Worm (Caenorhabditis elegans) whole organism, early embryonic: ENCODE data around the gene F53E4.1.
"Not testable (repeated sequence)": the region's sequence is repeated elsewhere in the genome, so short reads cannot be mapped to it uniquely, and the experiment has no call there.

Source experiments
- B0310.2 ChIP-seq: sonication (generic microtip); optimal IDR thresholded peaks from 2 replicates; lab custom pipeline; 2016; ENCODE audit warnings: mild to moderate bottlenecking, missing genetic modification characterization, missing compliant biosample characterization
- F13C5.2 ChIP-seq: sonication (generic microtip); optimal IDR thresholded peaks from 2 replicates; lab custom pipeline; 2017; ENCODE audit warnings: mild to moderate bottlenecking, missing genetic modification characterization, inconsistent platforms, missing compliant biosample characterization
- aly-1 ChIP-seq: sonication (generic microtip); optimal IDR thresholded peaks from 2 replicates; lab custom pipeline; 2016; ENCODE audit warnings: missing genetic modification characterization, missing compliant biosample characterization
- ama-1 ChIP-seq: fragments of 150-350 bp; optimal IDR thresholded peaks from 2 replicates; lab custom pipeline; 2014
- ceh-13 ChIP-seq: fragments of 200-800 bp; sonication (Bioruptor generic); optimal IDR thresholded peaks from 2 replicates; lab custom pipeline; 2018; ENCODE audit warnings: mild to moderate bottlenecking, missing genetic modification characterization, missing compliant biosample characterization
- ceh-36 ChIP-seq: sonication (generic microtip); optimal IDR thresholded peaks from 2 replicates; lab custom pipeline; 2016; ENCODE audit warnings: missing genetic modification characterization, inconsistent platforms, missing compliant biosample characterization
- ets-7 ChIP-seq: sonication (generic microtip); optimal IDR thresholded peaks from 2 replicates; lab custom pipeline; 2016; ENCODE audit warnings: missing genotype, missing genetic modification characterization, missing compliant biosample characterization
- flt-1 ChIP-seq: fragments of 200-800 bp; sonication (Bioruptor generic); IDR thresholded peaks from 2 replicates; pipeline ENCODE4 v1.3.6; 2022; ENCODE audit warnings: missing genetic modification characterization, missing compliant biosample characterization
- hmbx-1 ChIP-seq: sonication (generic microtip); optimal IDR thresholded peaks from 2 replicates; lab custom pipeline; 2016; ENCODE audit warnings: mild to moderate bottlenecking, missing genetic modification characterization, missing compliant biosample characterization
- hmg-4 ChIP-seq: fragments of 200-800 bp; sonication (Bioruptor generic); optimal IDR thresholded peaks from 2 replicates; lab custom pipeline; 2018; ENCODE audit warnings: mild to moderate bottlenecking, missing genetic modification characterization, missing compliant biosample characterization
- hnd-1 ChIP-seq: sonication (generic microtip); optimal IDR thresholded peaks from 2 replicates; lab custom pipeline; 2016; ENCODE audit warnings: missing genetic modification characterization, missing compliant biosample characterization
- pes-1 ChIP-seq: fragments of 200-800 bp; sonication (Bioruptor generic); IDR thresholded peaks from 2 replicates; pipeline ENCODE4 v1.3.6; 2022; ENCODE audit warnings: missing genetic modification reagents, missing genetic modification characterization, missing compliant biosample characterization
- scrt-1 ChIP-seq: fragments of 200-800 bp; sonication (Bioruptor generic); IDR thresholded peaks from 2 replicates; pipeline ENCODE4 v1.3.6; 2022; ENCODE audit warnings: missing genetic modification characterization, missing compliant biosample characterization
- sea-1 ChIP-seq: fragments of 200-800 bp; sonication (Bioruptor generic); conservative IDR thresholded peaks from 2 replicates; pipeline ENCODE4 v1.3.6; 2022; ENCODE audit warnings: missing genetic modification characterization, missing compliant biosample characterization
- tbx-11 ChIP-seq: fragments of 200-800 bp; sonication (Bioruptor generic); IDR thresholded peaks from 2 replicates; pipeline ENCODE4 v1.3.6; 2022; ENCODE audit warnings: missing genetic modification characterization, missing compliant biosample characterization
- tbx-37 ChIP-seq: fragments of 200-800 bp; sonication (Bioruptor generic); conservative IDR thresholded peaks from 2 replicates; pipeline ENCODE4 v1.3.6; 2022; ENCODE audit warnings: missing genetic modification reagents, missing genetic modification characterization, missing compliant biosample characterization
- tra-4 ChIP-seq: sonication (generic microtip); optimal IDR thresholded peaks from 2 replicates; lab custom pipeline; 2017; ENCODE audit warnings: missing genetic modification characterization, missing compliant biosample characterization

F53E4.1 gene

DNA sequence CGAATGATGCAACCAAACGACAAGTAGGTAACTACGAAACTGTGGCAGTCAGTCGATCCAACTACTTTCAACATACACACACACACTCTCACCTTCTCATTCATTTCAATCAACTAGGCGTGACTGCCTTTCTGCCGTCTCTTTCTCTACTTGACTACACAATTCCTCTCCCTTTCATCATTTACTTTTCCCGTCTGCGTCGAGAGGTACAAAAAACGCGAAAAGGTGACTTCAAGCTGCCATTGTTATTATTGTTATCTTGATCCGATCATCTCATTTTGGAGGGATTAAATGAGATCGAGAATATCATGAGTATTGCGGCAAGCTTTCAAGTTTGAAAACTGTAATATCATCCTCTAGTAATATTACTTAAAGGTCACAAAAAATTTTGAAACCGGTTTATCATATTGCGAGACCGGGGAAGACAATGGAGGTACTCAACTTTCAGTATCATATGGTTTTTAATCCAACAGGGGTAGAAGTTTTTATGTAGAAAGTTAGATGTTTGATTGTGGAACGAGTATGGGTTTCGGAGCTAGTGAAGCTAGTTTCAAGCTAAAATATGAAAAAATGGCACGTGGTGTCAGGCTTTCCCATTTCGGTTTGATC lies 3.9 kb downstream of the F53E4.1 start:
- TF ChIP-seq sea-1 (GFP tag; lab: Robert Waterston, UW): no peak
- no peak for TF ChIP-seq flt-1 (GFP tag; lab: Robert Waterston, UW)
- TF ChIP-seq F13C5.2: no peak
- TF ChIP-seq ceh-36: peak; percentile 3
- no peak for TF ChIP-seq aly-1 (tag; lab: Kevin White, UChicago)

ce11 chrV:15661580-15661979 lies 6.5 kb downstream of the F53E4.1 start:
- TF ChIP-seq flt-1 (GFP tag; lab: Robert Waterston, UW) (no peak), ets-7 (tag; lab: Kevin White, UChicago) (no peak), ama-1 (no peak)

DNA sequence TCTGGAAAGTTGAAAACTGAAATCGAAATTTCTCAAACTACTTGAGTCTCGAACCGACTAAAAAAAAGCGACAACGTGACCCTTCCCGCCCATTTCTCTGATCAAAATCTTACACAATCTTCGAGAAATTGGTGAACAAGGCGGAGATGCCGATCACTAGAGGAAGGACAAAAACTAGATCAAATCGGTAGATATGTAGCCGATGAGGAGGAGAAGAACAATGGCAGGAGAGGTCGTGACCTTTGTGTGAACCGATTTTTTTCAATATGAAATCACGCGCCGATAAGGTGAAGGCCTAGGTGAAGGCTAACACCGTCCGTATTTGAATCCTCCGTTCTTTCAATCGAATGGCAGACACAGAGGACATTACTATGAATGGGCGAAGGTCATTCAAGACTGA lies 7.1 kb downstream of the F53E4.1 start:
- TF ChIP-seq aly-1 (tag; lab: Kevin White, UChicago): no peak

DNA sequence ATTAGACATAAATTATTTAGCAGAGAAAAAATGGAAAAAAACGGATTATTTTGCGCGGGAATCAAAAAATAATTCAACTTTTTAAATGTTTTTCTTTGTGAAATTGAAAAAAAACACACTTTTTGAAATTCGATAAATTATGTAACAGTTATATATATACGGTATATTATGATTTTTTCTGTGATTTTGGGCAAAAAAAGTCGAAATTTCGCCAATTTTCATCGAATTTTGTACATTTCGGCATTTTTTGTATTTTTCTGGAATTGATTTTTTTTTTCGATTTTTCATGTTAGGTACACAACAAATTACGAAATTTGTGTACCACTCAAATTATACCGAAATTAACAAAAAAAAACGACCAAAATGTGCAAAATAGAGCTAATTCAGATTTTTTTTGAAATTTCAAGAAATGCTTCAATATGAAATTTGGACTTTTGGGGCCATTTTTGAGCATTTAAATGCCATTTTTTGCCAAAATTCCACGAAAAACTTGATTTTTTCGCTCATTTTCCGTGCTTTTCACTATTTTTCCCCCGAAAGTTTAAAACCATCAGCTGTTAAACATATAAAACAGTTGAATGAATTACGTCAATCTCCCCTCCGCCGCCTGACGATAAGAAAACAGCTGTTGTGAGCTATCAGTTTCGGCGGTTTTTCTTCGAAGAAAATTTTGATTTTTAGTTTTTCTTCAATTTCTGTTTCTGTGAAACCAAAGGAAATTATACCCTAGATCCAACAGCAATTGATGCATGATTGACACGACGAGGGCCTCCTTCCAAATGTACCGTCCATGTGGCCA lies 9.6 kb downstream of the F53E4.1 start:
- TF ChIP-seq aly-1 (tag; lab: Kevin White, UChicago) (no peak), tra-4 (tag; lab: Kevin White, UChicago) (no peak), flt-1 (GFP tag; lab: Robert Waterston, UW) (no peak), tbx-37 (GFP tag; lab: Robert Waterston, UW) (no peak), hnd-1 (tag; lab: Kevin White, UChicago) (no peak), sea-1 (GFP tag; lab: Robert Waterston, UW) (no peak), ets-7 (tag; lab: Kevin White, UChicago) (no peak), ceh-13 (no peak), scrt-1 (GFP tag; lab: Robert Waterston, UW) (no peak), ceh-36 (no peak), hmg-4 (GFP tag; lab: Kevin White, UChicago) (no peak), ama-1 (no peak), hmbx-1 (tag; lab: Kevin White, UChicago) (no peak), pes-1 (no peak), F13C5.2 (no peak)

DNA sequence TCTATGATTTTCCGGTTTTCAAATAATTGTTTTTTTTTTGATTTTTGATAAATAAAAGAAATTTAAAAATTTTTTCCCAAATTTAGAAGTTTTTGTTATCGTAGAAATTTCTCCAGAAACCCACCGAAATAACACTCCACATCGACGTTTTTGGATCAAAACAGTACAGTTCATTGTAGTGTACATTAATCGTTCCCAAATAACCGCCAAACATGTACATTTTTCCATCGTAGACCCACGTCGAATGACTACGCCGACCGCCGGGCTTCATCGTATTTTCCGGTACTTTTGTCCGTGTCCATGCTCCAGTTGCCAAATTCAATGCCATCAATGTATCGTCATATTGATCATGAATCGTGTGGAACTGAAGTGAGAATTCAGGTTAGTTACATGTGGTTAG lies 14.0 kb downstream of the F53E4.1 start, which contains the start of gene F53E4.2:
F53E4.2 (plus strand) TSS at position 301 of the 400 bp plus-strand sequence.
- TF ChIP-seq flt-1 (GFP tag; lab: Robert Waterston, UW) (no peak), F13C5.2 (no peak), tbx-11 (GFP tag; lab: Robert Waterston, UW) (no peak), hnd-1 (tag; lab: Kevin White, UChicago) (no peak), hmbx-1 (tag; lab: Kevin White, UChicago) (no peak), B0310.2 (tag; lab: Kevin White, UChicago) (no peak), sea-1 (GFP tag; lab: Robert Waterston, UW) (no peak), scrt-1 (GFP tag; lab: Robert Waterston, UW) (no peak), pes-1 (no peak), ceh-36 (no peak), ama-1 (no peak), tra-4 (tag; lab: Kevin White, UChicago) (no peak), tbx-37 (GFP tag; lab: Robert Waterston, UW) (no peak), hmg-4 (GFP tag; lab: Kevin White, UChicago) (no peak), ceh-13 (no peak), aly-1 (tag; lab: Kevin White, UChicago) (no peak), ets-7 (tag; lab: Kevin White, UChicago) (no peak)

ce11 chrV:15652147-15652546 lies 16.0 kb downstream of the F53E4.1 start:
- no peak for TF ChIP-seq pes-1
- no peak for TF ChIP-seq B0310.2 (tag; lab: Kevin White, UChicago)
- TF ChIP-seq tra-4 (tag; lab: Kevin White, UChicago): no peak
- no peak for TF ChIP-seq scrt-1 (GFP tag; lab: Robert Waterston, UW)

ce11 chrV:15650167-15650566 lies 17.9 kb downstream of the F53E4.1 start, which contains the start of gene sru-42:
TSS of gene sru-42 (plus strand) at chrV:15650467.
- TF ChIP-seq sea-1 (GFP tag; lab: Robert Waterston, UW): no peak
- TF ChIP-seq ets-7 (tag; lab: Kevin White, UChicago): no peak
- TF ChIP-seq hnd-1 (tag; lab: Kevin White, UChicago): no peak
- no peak for TF ChIP-seq flt-1 (GFP tag; lab: Robert Waterston, UW)
- no peak for TF ChIP-seq hmg-4 (GFP tag; lab: Kevin White, UChicago)
- no peak for TF ChIP-seq hmbx-1 (tag; lab: Kevin White, UChicago)
- TF ChIP-seq F13C5.2: no peak

- not testable (repeated sequence) for TF ChIP-seq tra-4 (tag; lab: Kevin White, UChicago); tbx-37 (GFP tag; lab: Robert Waterston, UW); pes-1
These were observed 20.5 kb downstream of the F53E4.1 start, which contains the start of the genes C55A1.7 and C55A1.6 for ce11 chrV:15647536-15648085. TSS of gene C55A1.7 (minus strand) at chrV:15647636. TSS of gene C55A1.6 (plus strand) at chrV:15648035.
